Fruit fly (Drosophila melanogaster) Kc167 (cell line): ENCODE data around the gene Ir94d.

Experiments used
- Myc ChIP-seq: fragments of >200 bp; optimal IDR thresholded peaks from 2 replicates; lab custom pipeline; 2017; ENCODE audit warnings: missing external identifiers
- Sin3A ChIP-seq: fragments of >200 bp; optimal IDR thresholded peaks from 2 replicates; lab custom pipeline; 2018; ENCODE audit warnings: missing external identifiers
- h ChIP-seq: fragments of >200 bp; optimal IDR thresholded peaks from 3 replicates; lab custom pipeline; 2018; ENCODE audit warnings: missing external identifiers
- psq ChIP-seq: fragments of >200 bp; optimal IDR thresholded peaks from 2 replicates; lab custom pipeline; 2017; ENCODE audit warnings: missing external identifiers
- ttk ChIP-seq: sonication (Bioruptor generic); optimal IDR thresholded peaks from 2 replicates; lab custom pipeline; 2017; ENCODE audit warnings: missing external identifiers

DNA sequence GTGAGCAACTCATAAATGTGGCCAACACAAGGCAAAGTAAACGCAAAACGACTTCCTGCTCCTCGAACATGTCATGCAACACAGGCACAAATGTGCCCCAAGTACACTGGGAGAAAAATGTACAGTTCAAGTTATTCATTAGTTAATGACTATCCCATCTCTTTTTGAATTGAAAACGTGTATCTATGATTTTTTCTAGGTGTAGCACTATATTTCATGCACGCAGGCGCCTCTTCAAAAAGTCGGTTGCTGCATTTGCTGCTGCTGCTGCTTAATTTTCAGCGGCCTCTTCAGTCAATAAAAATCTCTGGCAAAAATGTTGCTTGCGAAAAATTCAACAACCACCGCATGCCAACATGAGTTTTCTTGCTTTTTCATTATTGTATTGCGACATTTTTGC is 35.1 kb upstream of the Ir94d start:
- TF ChIP-seq Sin3A (lab: Kevin White, UChicago) (no peak), h (lab: Kevin White, UChicago) (no peak), psq (lab: Kevin White, UChicago) (no peak), ttk (lab: Kevin White, UChicago) (no peak), Myc (no peak)
